Worm (Caenorhabditis elegans) whole organism, L2 larva: ENCODE data around the gene fipr-19.

Experiments used
- F13H6.1 ChIP-seq: sonication (generic microtip); optimal IDR thresholded peaks from 2 replicates; lab custom pipeline; 2016; ENCODE audit warnings: missing genetic modification characterization, missing compliant biosample characterization
- Y55F3AM.14 ChIP-seq: fragments of 200-800 bp; sonication (Bioruptor generic); optimal IDR thresholded peaks from 2 replicates; lab custom pipeline; 2018; ENCODE audit warnings: mild to moderate bottlenecking, missing genetic modification characterization, missing compliant biosample characterization
- ZK546.5 ChIP-seq: sonication (generic microtip); optimal IDR thresholded peaks from 2 replicates; lab custom pipeline; 2017; ENCODE audit warnings: missing biosample characterization, missing genetic modification characterization
- alr-1 ChIP-seq: fragments of 150-350 bp; optimal IDR thresholded peaks from 2 replicates; lab custom pipeline; 2014; ENCODE audit warnings: missing biosample characterization, missing genetic modification characterization
- ama-1 ChIP-seq: fragments of 150-350 bp; optimal IDR thresholded peaks from 2 replicates; lab custom pipeline; 2018; ENCODE audit warnings: inconsistent platforms
- blmp-1 ChIP-seq: sonication (generic microtip); optimal IDR thresholded peaks from 2 replicates; lab custom pipeline; 2017; ENCODE audit warnings: missing genetic modification characterization, mild to moderate bottlenecking, missing compliant biosample characterization, antibody characterized with exemption, moderate library complexity; ENCODE audit not compliant: insufficient read depth
- ceh-82 ChIP-seq: fragments of 150-350 bp; optimal IDR thresholded peaks from 2 replicates; lab custom pipeline; 2014; ENCODE audit warnings: missing biosample characterization, missing genetic modification characterization
- crh-2 ChIP-seq: sonication (generic microtip); optimal IDR thresholded peaks from 2 replicates; lab custom pipeline; 2017; ENCODE audit warnings: missing biosample characterization, missing genetic modification characterization
- dmd-4 ChIP-seq: sonication (generic microtip); optimal IDR thresholded peaks from 2 replicates; lab custom pipeline; 2017; ENCODE audit warnings: missing biosample characterization, missing genetic modification characterization
- egl-27 ChIP-seq: sonication (generic microtip); optimal IDR thresholded peaks from 3 replicates; lab custom pipeline; 2017; ENCODE audit warnings: missing biosample characterization, missing genetic modification reagents, missing genetic modification characterization
- elt-1 ChIP-seq: fragments of 150-350 bp; optimal IDR thresholded peaks from 2 replicates; lab custom pipeline; 2014; ENCODE audit warnings: missing biosample characterization, missing genetic modification characterization
- elt-3 ChIP-seq: sonication (generic microtip); optimal IDR thresholded peaks from 2 replicates; lab custom pipeline; 2017; ENCODE audit warnings: missing biosample characterization, missing genetic modification characterization
- fos-1 ChIP-seq: fragments of 150-350 bp; optimal IDR thresholded peaks from 2 replicates; lab custom pipeline; 2014; ENCODE audit warnings: missing biosample characterization, missing genetic modification characterization
- lin-39 ChIP-seq: fragments of 150-350 bp; optimal IDR thresholded peaks from 2 replicates; lab custom pipeline; 2014; ENCODE audit warnings: missing biosample characterization, missing genetic modification reagents, missing genetic modification characterization
- mab-5 ChIP-seq: fragments of 150-350 bp; optimal IDR thresholded peaks from 2 replicates; lab custom pipeline; 2014; ENCODE audit warnings: missing biosample characterization, missing genetic modification characterization
- mdl-1 ChIP-seq, 2 experiments: fragments of 150-350 bp in 1 of 2; sonication (generic microtip) in 1 of 2; optimal IDR thresholded peaks; 2 replicates each; lab custom pipeline; 2017; ENCODE audit warnings: missing biosample characterization in 2 of 2, missing genetic modification characterization in 2 of 2
- nhr-10 ChIP-seq: sonication (generic microtip); optimal IDR thresholded peaks from 2 replicates; lab custom pipeline; 2017; ENCODE audit warnings: missing biosample characterization, missing genetic modification characterization
- nhr-11 ChIP-seq: fragments of 150-350 bp; optimal IDR thresholded peaks from 2 replicates; lab custom pipeline; 2014; ENCODE audit warnings: missing biosample characterization, missing genetic modification characterization
- nhr-12 ChIP-seq: fragments of 150-350 bp; optimal IDR thresholded peaks from 2 replicates; lab custom pipeline; 2014; ENCODE audit warnings: missing biosample characterization, missing genetic modification characterization
- nhr-129 ChIP-seq: fragments of 150-350 bp; optimal IDR thresholded peaks from 2 replicates; lab custom pipeline; 2014; ENCODE audit warnings: missing biosample characterization, missing genetic modification characterization
- nhr-21 ChIP-seq: fragments of 150-350 bp; optimal IDR thresholded peaks from 2 replicates; lab custom pipeline; 2014; ENCODE audit warnings: missing biosample characterization, missing genetic modification characterization
- nhr-23 ChIP-seq: fragments of 150-350 bp; optimal IDR thresholded peaks from 2 replicates; lab custom pipeline; 2014; ENCODE audit warnings: missing biosample characterization, missing genetic modification reagents, missing genetic modification characterization
- nhr-237 ChIP-seq: fragments of 150-350 bp; optimal IDR thresholded peaks from 2 replicates; lab custom pipeline; 2014; ENCODE audit warnings: missing biosample characterization, missing genetic modification characterization
- nhr-25 ChIP-seq: fragments of 150-350 bp; sonication (generic microtip); optimal IDR thresholded peaks from 3 replicates; lab custom pipeline; 2014; ENCODE audit warnings: missing biosample characterization, missing genetic modification characterization
- nhr-77 ChIP-seq: fragments of 150-350 bp; optimal IDR thresholded peaks from 2 replicates; lab custom pipeline; 2014; ENCODE audit warnings: missing biosample characterization, missing genetic modification characterization
- sem-4 ChIP-seq: fragments of 150-350 bp; optimal IDR thresholded peaks from 2 replicates; lab custom pipeline; 2014; ENCODE audit warnings: missing biosample characterization, missing genetic modification reagents, missing genetic modification characterization
- skn-1 ChIP-seq: sonication (generic microtip); optimal IDR thresholded peaks from 2 replicates; lab custom pipeline; 2017; ENCODE audit warnings: missing biosample characterization, missing genetic modification characterization
- sma-3 ChIP-seq: sonication (generic microtip); optimal IDR thresholded peaks from 2 replicates; lab custom pipeline; 2016; ENCODE audit warnings: missing genetic modification reagents, missing genetic modification characterization, missing compliant biosample characterization
- sma-9 ChIP-seq, 2 experiments: fragments of 150-350 bp in 1 of 2; sonication (generic microtip) in 1 of 2; optimal IDR thresholded peaks; 2 replicates each; lab custom pipeline; 2014 to 2016; ENCODE audit warnings: missing genetic modification characterization in 2 of 2, mild to moderate bottlenecking in 1 of 2, missing biosample characterization in 1 of 2, missing compliant biosample characterization in 1 of 2, missing genetic modification reagents in 1 of 2, moderate library complexity in 1 of 2
- snpc-4 ChIP-seq: fragments of 150-350 bp; optimal IDR thresholded peaks from 2 replicates; lab custom pipeline; 2014; ENCODE audit warnings: missing biosample characterization, missing genetic modification characterization
- unc-39 ChIP-seq: fragments of 150-350 bp; optimal IDR thresholded peaks from 2 replicates; lab custom pipeline; 2014; ENCODE audit warnings: missing biosample characterization, missing genetic modification characterization
- unc-55 ChIP-seq: fragments of 150-350 bp; sonication (generic microtip); optimal IDR thresholded peaks from 3 replicates; lab custom pipeline; 2014; ENCODE audit warnings: missing biosample characterization, missing genetic modification reagents, missing genetic modification characterization
- unc-62 ChIP-seq: fragments of 150-350 bp; optimal IDR thresholded peaks from 2 replicates; lab custom pipeline; 2014; ENCODE audit warnings: missing biosample characterization, missing genetic modification reagents, missing genetic modification characterization
- ztf-1 ChIP-seq: fragments of 200-800 bp; sonication (Bioruptor generic); conservative IDR thresholded peaks from 2 replicates; pipeline ENCODE4 v1.3.6; 2022; ENCODE audit warnings: missing genetic modification characterization, missing compliant biosample characterization
- ztf-4 ChIP-seq: fragments of 150-350 bp; optimal IDR thresholded peaks from 2 replicates; lab custom pipeline; 2014; ENCODE audit warnings: missing biosample characterization, missing genetic modification characterization

Gene fipr-19

DNA sequence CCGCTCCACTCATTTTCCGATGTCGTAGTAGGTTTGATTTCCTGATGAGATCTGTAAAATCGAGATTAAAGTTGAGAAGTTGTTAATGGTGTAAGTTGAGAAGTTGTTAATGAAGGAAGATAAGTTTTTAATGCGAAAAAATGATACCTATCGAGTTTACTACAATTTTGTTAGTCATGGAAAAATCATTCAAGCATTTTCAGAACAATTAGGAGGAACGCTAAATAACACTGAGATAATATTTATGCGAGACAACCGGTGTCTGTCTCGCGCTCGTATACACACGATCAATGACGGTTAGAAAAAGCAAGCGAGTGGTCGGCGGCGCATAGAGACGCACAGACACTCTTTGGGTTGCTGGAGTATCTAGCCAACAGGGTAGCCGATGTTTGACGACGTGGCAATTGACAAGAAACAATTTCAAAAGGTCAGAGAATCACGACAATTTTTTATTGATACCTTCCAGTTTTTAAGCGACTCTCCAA, 39.1 kb upstream of the fipr-19 start, which contains the start of gene cgh-1:
Gene cgh-1 (minus strand): TSS at position 51 of the 485 bp plus-strand sequence.
- TF ChIP-seq nhr-237 (tag; lab: Kevin White, UChicago) = no peak
- TF ChIP-seq unc-62 (GFP tag; lab: Kevin White, UChicago) = no peak
- TF ChIP-seq egl-27 = no peak
- no peak for TF ChIP-seq mdl-1 (tag; optimal IDR thresholded peaks at IDR 0.05; lab: Kevin White, UChicago)
- TF ChIP-seq, all 48 proteins: peak for 0

DNA sequence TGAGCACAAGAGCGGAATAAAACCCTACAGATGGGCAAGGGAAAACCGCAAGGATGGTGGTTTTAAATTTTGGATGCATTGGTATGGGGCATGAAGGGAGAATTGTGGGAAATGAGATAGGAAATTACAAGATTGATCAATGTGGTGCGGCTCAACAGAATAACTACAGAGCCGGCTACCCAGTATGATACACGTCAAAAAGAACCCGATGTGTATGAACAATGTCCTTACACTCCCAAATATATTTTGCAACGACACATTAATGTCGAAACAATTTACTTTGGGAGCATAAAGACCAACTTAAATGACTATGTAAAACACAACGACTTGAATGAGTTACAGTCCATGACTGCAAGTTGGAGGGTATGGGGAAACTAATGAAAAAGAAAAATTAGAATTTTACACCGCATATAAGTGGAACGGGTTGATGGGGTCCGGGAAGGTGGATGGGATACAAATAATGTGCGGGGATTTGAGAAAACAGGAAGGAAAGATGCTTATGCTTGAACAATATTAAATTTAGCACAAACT, 36.9 kb upstream of the fipr-19 start:
- TF ChIP-seq unc-55 (GFP tag; lab: Kevin White, UChicago) = no peak
- TF ChIP-seq alr-1 (tag; lab: Kevin White, UChicago) = no peak
- TF ChIP-seq ama-1 (lab: Kevin White, UChicago) = no peak
- no peak for TF ChIP-seq nhr-77 (tag; lab: Kevin White, UChicago)
- no peak for TF ChIP-seq crh-2 (tag; lab: Kevin White, UChicago)
- no peak for TF ChIP-seq ztf-1 (GFP tag; lab: Robert Waterston, UW)
- no peak for TF ChIP-seq mab-5 (tag; lab: Kevin White, UChicago)
- no peak for TF ChIP-seq ZK546.5 (tag; lab: Kevin White, UChicago)
- TF ChIP-seq nhr-10 (tag; lab: Kevin White, UChicago) = no peak
- TF ChIP-seq ceh-82 (tag; lab: Kevin White, UChicago) = no peak
- no peak for TF ChIP-seq Y55F3AM.14 (GFP tag; lab: Kevin White, UChicago)
- TF ChIP-seq, all 48 proteins: peak for 0

DNA sequence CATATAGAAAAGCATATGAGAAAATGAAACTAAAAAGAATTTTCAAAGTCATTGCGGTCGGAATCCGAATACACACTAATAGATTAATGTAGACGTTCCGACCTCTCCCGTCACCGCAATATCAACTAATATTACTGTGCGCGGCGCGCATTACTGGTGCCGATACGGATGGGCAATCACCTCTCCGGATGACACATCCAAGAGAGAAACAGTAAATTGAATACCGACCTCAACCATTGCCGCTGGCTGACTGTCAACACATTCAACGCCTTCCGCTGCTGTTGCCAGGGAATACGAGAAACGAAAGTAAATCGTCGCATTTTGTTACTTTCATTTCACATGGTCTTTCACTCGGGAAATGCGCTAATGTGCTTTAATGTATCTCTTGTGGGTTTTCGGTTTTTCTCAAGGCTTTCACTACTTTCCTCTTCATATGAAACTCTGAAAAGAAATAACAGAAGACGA, 36.1 kb upstream of the fipr-19 start:
- TF ChIP-seq mab-5 (tag; lab: Kevin White, UChicago) (no peak), nhr-237 (tag; lab: Kevin White, UChicago) (no peak), dmd-4 (tag; lab: Kevin White, UChicago) (no peak), blmp-1 (tag; lab: Kevin White, UChicago) (peak; percentile 53)
- TF ChIP-seq, all 48 proteins: peak for 1

DNA sequence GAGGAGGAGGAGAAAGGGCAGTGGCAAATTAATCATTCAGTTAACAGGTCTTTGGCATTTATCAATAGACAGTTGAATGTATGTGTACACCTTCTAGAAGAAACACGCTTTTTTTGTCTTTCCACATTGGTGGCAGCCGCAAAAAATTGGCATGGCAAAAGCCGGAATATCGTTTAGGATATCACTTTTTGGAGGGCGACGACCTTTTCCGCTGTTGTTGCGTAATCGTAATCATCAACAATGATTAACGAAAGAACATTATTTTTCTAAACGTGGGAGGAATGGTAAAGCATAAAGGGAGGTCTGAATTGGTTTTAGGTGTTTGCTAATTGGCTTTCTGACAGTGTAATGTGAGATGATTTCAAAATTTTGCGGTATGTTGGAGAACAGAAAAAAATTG, 33.2 kb upstream of the fipr-19 start:
- no peak for TF ChIP-seq lin-39
- TF ChIP-seq snpc-4 (tag; lab: Kevin White, UChicago) = no peak
- TF ChIP-seq sma-3 = no peak
- TF ChIP-seq nhr-21 = peak; percentile 1
- no peak for TF ChIP-seq elt-3
- TF ChIP-seq dmd-4 (tag; lab: Kevin White, UChicago) = no peak
- no peak for TF ChIP-seq egl-27
- no peak for TF ChIP-seq nhr-25 (tag; lab: Kevin White, UChicago)

DNA sequence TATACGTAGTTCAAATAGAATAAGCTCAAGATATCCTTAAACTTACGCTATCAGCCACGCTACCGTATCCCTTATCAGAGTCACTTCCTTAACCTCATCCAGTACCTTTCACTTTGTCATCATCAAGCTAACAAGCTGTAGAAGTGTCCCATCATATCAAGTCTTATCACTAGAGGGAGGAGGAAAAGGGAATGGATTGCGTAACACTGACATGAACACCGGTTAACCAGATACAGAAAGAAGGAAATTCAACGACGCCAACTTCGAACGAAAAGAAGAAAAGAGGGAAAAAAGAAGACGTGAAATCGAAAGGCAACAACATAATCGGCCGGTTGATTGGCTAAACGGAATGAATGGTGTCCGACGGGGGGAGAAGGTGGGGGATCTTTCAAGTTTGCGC, 31.3 kb upstream of the fipr-19 start:
- no peak for TF ChIP-seq nhr-77 (tag; lab: Kevin White, UChicago)
- peak; percentile 55 for TF ChIP-seq blmp-1 (tag; lab: Kevin White, UChicago)

DNA sequence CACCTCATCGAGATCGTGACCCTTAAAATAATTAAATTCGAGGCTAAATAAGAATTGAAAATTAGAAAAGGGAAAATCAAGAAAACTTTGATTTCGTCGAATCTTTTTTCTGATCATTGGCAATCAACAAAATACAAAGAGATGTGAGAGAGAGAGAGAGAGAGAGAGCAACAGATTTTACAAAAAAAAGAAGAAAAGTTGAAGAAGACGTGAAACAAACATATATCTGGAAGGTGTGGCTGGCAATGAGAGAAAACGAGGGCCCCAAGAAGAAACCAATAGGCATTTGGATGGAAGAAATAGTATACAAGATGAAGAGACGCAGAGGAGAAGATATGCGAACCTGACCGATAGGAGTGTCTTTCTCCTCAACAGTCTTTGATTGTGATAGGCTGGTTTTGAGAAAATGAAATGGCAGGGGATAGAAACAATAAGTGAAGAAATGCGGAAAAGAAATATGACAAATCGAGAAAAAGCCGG, 30.3 kb upstream of the fipr-19 start, which contains the start of gene mup-4:
Gene mup-4 (minus strand): TSS at position 51 of the 480 bp plus-strand sequence.
- TF ChIP-seq elt-1 (tag; lab: Kevin White, UChicago) (no peak), nhr-21 (no peak), nhr-237 (tag; lab: Kevin White, UChicago) (no peak), nhr-11 (no peak), sem-4 (tag; lab: Kevin White, UChicago) (no peak), nhr-129 (tag; lab: Kevin White, UChicago) (no peak), nhr-23 (tag; lab: Kevin White, UChicago) (no peak), nhr-77 (tag; lab: Kevin White, UChicago) (no peak), sma-9 (GFP tag; optimal IDR thresholded peaks at IDR 0.05; lab: Kevin White, UChicago) (no peak), sma-9 (tag; optimal IDR thresholded peaks at IDR 0.05; lab: Kevin White, UChicago) (no peak), ztf-1 (GFP tag; lab: Robert Waterston, UW) (no peak), ceh-82 (tag; lab: Kevin White, UChicago) (no peak), fos-1 (tag; lab: Kevin White, UChicago) (peak; percentile 8), skn-1 (tag; lab: Kevin White, UChicago) (no peak), snpc-4 (tag; lab: Kevin White, UChicago) (no peak), ztf-4 (tag; lab: Kevin White, UChicago) (no peak), nhr-12 (tag; lab: Kevin White, UChicago) (no peak), elt-3 (no peak), alr-1 (tag; lab: Kevin White, UChicago) (no peak), sma-3 (peak; percentile 59), blmp-1 (tag; lab: Kevin White, UChicago) (peak; percentile 45), nhr-25 (tag; lab: Kevin White, UChicago) (peak; percentile 37), mdl-1 (tag; optimal IDR thresholded peaks at IDR 0.05; lab: Kevin White, UChicago) (no peak), unc-39 (no peak), dmd-4 (tag; lab: Kevin White, UChicago) (no peak), F13H6.1 (tag; lab: Kevin White, UChicago) (no peak)
- TF ChIP-seq, all 48 proteins: peak for 4
